Fruit fly (Drosophila melanogaster) whole organism, prepupa: ENCODE measurements around the gene tal-AA.

Experiments used
- CG10631 ChIP-seq: fragments of 200-800 bp; sonication (Bioruptor generic); optimal IDR thresholded peaks from 2 replicates; lab custom pipeline; 2016; ENCODE audit warnings: missing biosample characterization, missing genetic modification characterization
- CG11294 ChIP-seq: fragments of 200-800 bp; sonication (Bioruptor generic); IDR thresholded peaks from 2 replicates; pipeline ENCODE4 v1.3.6; 2022; ENCODE audit warnings: missing biosample characterization, missing genetic modification characterization
- CG11762 ChIP-seq: fragments of 200-800 bp; sonication (Bioruptor generic); optimal IDR thresholded peaks from 3 replicates; lab custom pipeline; 2016; ENCODE audit warnings: missing biosample characterization, missing genetic modification characterization; ENCODE audit not compliant: insufficient read depth
- CG11902 ChIP-seq: fragments of 200-800 bp; sonication (Bioruptor generic); optimal IDR thresholded peaks from 3 replicates; lab custom pipeline; 2016; ENCODE audit warnings: missing biosample characterization, missing genetic modification characterization
- CG15336 ChIP-seq: fragments of 200-800 bp; sonication (Bioruptor generic); IDR thresholded peaks from 2 replicates; pipeline ENCODE4 v1.3.6; 2022; ENCODE audit warnings: missing biosample characterization, missing genetic modification characterization
- CG1621 ChIP-seq: fragments of 200-800 bp; sonication (Bioruptor generic); optimal IDR thresholded peaks from 3 replicates; lab custom pipeline; 2018; ENCODE audit warnings: missing biosample characterization, mild to moderate bottlenecking, missing genetic modification characterization
- CG16779 ChIP-seq: fragments of 200-800 bp; sonication (Bioruptor generic); optimal IDR thresholded peaks from 3 replicates; lab custom pipeline; 2017; ENCODE audit warnings: missing biosample characterization, mild to moderate bottlenecking, missing genetic modification characterization
- CG3032 ChIP-seq: fragments of 200-800 bp; optimal IDR thresholded peaks from 2 replicates; lab custom pipeline; 2019; ENCODE audit warnings: missing biosample characterization, mild to moderate bottlenecking, missing genetic modification characterization, moderate library complexity
- CG32006 ChIP-seq: fragments of 200-800 bp; sonication (Bioruptor generic); optimal IDR thresholded peaks from 3 replicates; lab custom pipeline; 2017; ENCODE audit warnings: missing biosample characterization, mild to moderate bottlenecking, missing genetic modification characterization
- CG34406 ChIP-seq: fragments of 200-800 bp; sonication (Bioruptor generic); optimal IDR thresholded peaks from 3 replicates; lab custom pipeline; 2016; ENCODE audit warnings: missing biosample characterization, missing genetic modification characterization
- CG3919 ChIP-seq: fragments of 200-800 bp; sonication (Bioruptor generic); optimal IDR thresholded peaks from 3 replicates; lab custom pipeline; 2016; ENCODE audit warnings: missing biosample characterization, missing genetic modification characterization
- CG4318 ChIP-seq: fragments of 200-800 bp; sonication (Bioruptor generic); optimal IDR thresholded peaks from 3 replicates; lab custom pipeline; 2017; ENCODE audit warnings: missing biosample characterization, mild to moderate bottlenecking, missing genetic modification characterization
- CG6163 ChIP-seq: fragments of 200-800 bp; sonication (Bioruptor generic); IDR thresholded peaks from 3 replicates; pipeline ENCODE4 v1.3.6; 2022; ENCODE audit warnings: missing biosample characterization, missing genetic modification characterization
- CG6276 ChIP-seq: fragments of 200-800 bp; sonication (Bioruptor generic); optimal IDR thresholded peaks from 2 replicates; lab custom pipeline; 2017; ENCODE audit warnings: missing biosample characterization, mild to moderate bottlenecking, missing genetic modification characterization
- CG6792 ChIP-seq: fragments of 200-800 bp; sonication (Bioruptor generic); optimal IDR thresholded peaks from 3 replicates; lab custom pipeline; 2016; ENCODE audit warnings: missing biosample characterization, missing genetic modification characterization
- CG6808 ChIP-seq: fragments of 200-800 bp; sonication (Bioruptor generic); optimal IDR thresholded peaks from 3 replicates; lab custom pipeline; 2017; ENCODE audit warnings: missing biosample characterization, missing genetic modification characterization, mild to moderate bottlenecking, moderate library complexity, missing genetic modification reagents
- CG6854 ChIP-seq: fragments of 200-800 bp; sonication (Bioruptor generic); optimal IDR thresholded peaks from 2 replicates; lab custom pipeline; 2017; ENCODE audit warnings: missing biosample characterization, mild to moderate bottlenecking, missing genetic modification characterization
- CG7368 ChIP-seq: fragments of 200-800 bp; sonication (Bioruptor generic); optimal IDR thresholded peaks from 3 replicates; lab custom pipeline; 2016; ENCODE audit warnings: missing biosample characterization, missing genetic modification characterization
- CG8119 ChIP-seq: fragments of 200-800 bp; sonication (Bioruptor generic); IDR thresholded peaks from 3 replicates; pipeline ENCODE4 v1.3.6; 2022; ENCODE audit warnings: missing biosample characterization, missing genetic modification characterization
- CG8319 ChIP-seq: fragments of 200-800 bp; sonication (Bioruptor generic); optimal IDR thresholded peaks from 3 replicates; lab custom pipeline; 2016; ENCODE audit warnings: missing biosample characterization, missing genetic modification characterization
- CG8632 ChIP-seq: fragments of 200-800 bp; sonication (Bioruptor generic); optimal IDR thresholded peaks from 3 replicates; lab custom pipeline; 2016; ENCODE audit warnings: missing biosample characterization, missing genetic modification characterization
- Eip75B ChIP-seq: fragments of 200-800 bp; sonication (Bioruptor generic); optimal IDR thresholded peaks from 3 replicates; lab custom pipeline; 2016; ENCODE audit warnings: missing biosample characterization, missing genetic modification characterization
- Eip78C ChIP-seq: fragments of 200-800 bp; sonication (Bioruptor generic); peaks from one replicate; lab custom pipeline; 2016; ENCODE audit warnings: missing biosample characterization, missing genetic modification characterization
- Eip93F ChIP-seq: fragments of 200-800 bp; sonication (Bioruptor generic); optimal IDR thresholded peaks from 2 replicates; lab custom pipeline; 2016; ENCODE audit warnings: missing biosample characterization, mild to moderate bottlenecking, missing genetic modification characterization
- Ets21C ChIP-seq: fragments of 200-800 bp; sonication (Bioruptor generic); optimal IDR thresholded peaks from 3 replicates; lab custom pipeline; 2016; ENCODE audit warnings: missing biosample characterization, missing genetic modification characterization
- Hr38 ChIP-seq: sonication (Bioruptor generic); optimal IDR thresholded peaks from 2 replicates; lab custom pipeline; 2016; ENCODE audit warnings: missing biosample characterization, missing genetic modification characterization
- Hr39 ChIP-seq: fragments of 200-800 bp; sonication (Bioruptor generic); optimal IDR thresholded peaks from 2 replicates; lab custom pipeline; 2016; ENCODE audit warnings: missing biosample characterization, missing genetic modification characterization
- Lpt ChIP-seq: fragments of 200-800 bp; sonication (Bioruptor generic); optimal IDR thresholded peaks from 3 replicates; lab custom pipeline; 2016; ENCODE audit warnings: missing biosample characterization, missing genetic modification characterization
- OdsH ChIP-seq: fragments of 200-800 bp; sonication (Bioruptor generic); optimal IDR thresholded peaks from 3 replicates; lab custom pipeline; 2016; ENCODE audit warnings: missing biosample characterization, missing genetic modification characterization
- Smox ChIP-seq: fragments of 200-800 bp; sonication (Bioruptor generic); optimal IDR thresholded peaks from 3 replicates; lab custom pipeline; 2016; ENCODE audit warnings: missing biosample characterization, missing genetic modification characterization
- Sox102F ChIP-seq: fragments of 200-800 bp; sonication (Bioruptor generic); optimal IDR thresholded peaks from 2 replicates; lab custom pipeline; 2016; ENCODE audit warnings: missing biosample characterization, mild to moderate bottlenecking, missing genetic modification characterization
- Sox14 ChIP-seq: fragments of 200-800 bp; sonication (Bioruptor generic); optimal IDR thresholded peaks from 3 replicates; lab custom pipeline; 2016; ENCODE audit warnings: missing biosample characterization, missing genetic modification characterization
- Sox15 ChIP-seq: fragments of 200-800 bp; sonication (Bioruptor generic); optimal IDR thresholded peaks from 3 replicates; lab custom pipeline; 2016; ENCODE audit warnings: missing biosample characterization, missing genetic modification characterization
- achi ChIP-seq: fragments of 200-800 bp; sonication (Bioruptor generic); optimal IDR thresholded peaks from 3 replicates; lab custom pipeline; 2016; ENCODE audit warnings: missing biosample characterization, missing genetic modification characterization
- acj6 ChIP-seq: fragments of 200-800 bp; sonication (Bioruptor generic); optimal IDR thresholded peaks from 3 replicates; lab custom pipeline; 2016; ENCODE audit warnings: missing biosample characterization, missing genetic modification characterization
- cyc ChIP-seq: fragments of 200-800 bp; sonication (Bioruptor generic); optimal IDR thresholded peaks from 3 replicates; lab custom pipeline; 2016; ENCODE audit warnings: missing biosample characterization, missing genetic modification characterization
- dac ChIP-seq: fragments of 200-800 bp; sonication (Bioruptor generic); optimal IDR thresholded peaks from 2 replicates; lab custom pipeline; 2017; ENCODE audit warnings: missing biosample characterization, mild to moderate bottlenecking, missing genetic modification characterization
- eg ChIP-seq: fragments of 200-800 bp; sonication (Bioruptor generic); IDR thresholded peaks from 3 replicates; pipeline ENCODE4 v1.3.6; 2022; ENCODE audit warnings: missing biosample characterization, missing genetic modification characterization
- esn ChIP-seq: fragments of 200-800 bp; sonication (Bioruptor generic); optimal IDR thresholded peaks from 2 replicates; lab custom pipeline; 2016; ENCODE audit warnings: missing biosample characterization, mild to moderate bottlenecking, missing genetic modification characterization, moderate library complexity
- fd59A ChIP-seq: fragments of 200-800 bp; sonication (Bioruptor generic); optimal IDR thresholded peaks from 2 replicates; lab custom pipeline; 2017; ENCODE audit warnings: missing biosample characterization, mild to moderate bottlenecking, missing genetic modification characterization, missing genetic modification reagents
- fd85E ChIP-seq: fragments of 200-800 bp; sonication (Bioruptor generic); optimal IDR thresholded peaks from 3 replicates; lab custom pipeline; 2016; ENCODE audit warnings: missing biosample characterization, missing genetic modification characterization
- fkh ChIP-seq: fragments of 200-800 bp; sonication (Bioruptor generic); optimal IDR thresholded peaks from 3 replicates; lab custom pipeline; 2017; ENCODE audit warnings: missing biosample characterization, mild to moderate bottlenecking, missing genetic modification characterization, moderate library complexity
- lz ChIP-seq: fragments of 200-800 bp; sonication (Bioruptor generic); optimal IDR thresholded peaks from 3 replicates; lab custom pipeline; 2016; ENCODE audit warnings: missing biosample characterization, missing genetic modification characterization
- net ChIP-seq: fragments of 200-800 bp; sonication (Bioruptor generic); optimal IDR thresholded peaks from 3 replicates; lab custom pipeline; 2016; ENCODE audit warnings: missing biosample characterization, missing genetic modification characterization
- pdm3 ChIP-seq: fragments of 200-800 bp; sonication (Bioruptor generic); optimal IDR thresholded peaks from 3 replicates; lab custom pipeline; 2016; ENCODE audit warnings: missing biosample characterization, missing genetic modification characterization
- salr ChIP-seq, 2 experiments: fragments of 200-800 bp; sonication (Bioruptor generic); optimal IDR thresholded peaks; 3 replicates each; lab custom pipeline; 2016 to 2018; ENCODE audit warnings: missing biosample characterization in 2 of 2, missing genetic modification characterization in 2 of 2, mild to moderate bottlenecking in 1 of 2
- spab ChIP-seq: fragments of 200-800 bp; sonication (Bioruptor generic); optimal IDR thresholded peaks from 2 replicates; lab custom pipeline; 2017; ENCODE audit warnings: missing biosample characterization, mild to moderate bottlenecking, missing genetic modification characterization, missing genetic modification reagents
- ss ChIP-seq, 2 experiments: fragments of 200-800 bp; sonication (Bioruptor generic); optimal IDR thresholded peaks; 2 replicates in 1 of 2; 3 replicates in 1 of 2; lab custom pipeline; 2017 to 2018; ENCODE audit warnings: mild to moderate bottlenecking in 2 of 2, missing biosample characterization in 2 of 2, missing genetic modification characterization in 2 of 2, moderate library complexity in 1 of 2
- svp ChIP-seq: fragments of 200-800 bp; sonication (Bioruptor generic); peaks from one replicate; lab custom pipeline; 2016; ENCODE audit warnings: missing biosample characterization, missing genetic modification characterization
- vri ChIP-seq: fragments of 200-800 bp; sonication (Bioruptor generic); optimal IDR thresholded peaks from 3 replicates; lab custom pipeline; 2016; ENCODE audit warnings: missing biosample characterization, mild to moderate bottlenecking, missing genetic modification characterization

The tal-AA gene

DNA sequence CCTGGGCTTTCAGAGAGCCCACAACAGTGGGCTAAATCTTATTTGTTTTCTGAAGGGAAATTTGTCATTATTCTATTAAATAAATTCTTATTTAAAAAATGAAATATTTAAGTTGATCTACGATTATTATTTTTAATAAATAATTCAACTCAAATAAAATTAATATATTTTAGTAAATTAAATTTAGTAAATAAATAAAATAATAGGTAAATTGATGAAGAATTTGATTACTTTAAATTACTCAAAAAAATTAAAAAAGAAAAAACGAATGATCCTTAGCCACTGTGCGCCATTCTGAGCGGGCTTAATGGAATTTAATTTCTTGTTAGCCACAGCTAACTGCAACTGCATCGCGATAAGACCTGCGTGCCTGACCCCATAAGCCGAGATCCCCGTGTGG, 35.4 kb downstream of the tal-AA start (continued):
- peak; percentile 57 for TF ChIP-seq CG32006 (GFP tag; lab: Kevin White, UChicago)
- TF ChIP-seq OdsH (GFP tag; lab: Kevin White, UChicago) = peak; percentile 43
- TF ChIP-seq salr (GFP tag; optimal IDR thresholded peaks at IDR 0.05; lab: Kevin White, UChicago) = no peak
- TF ChIP-seq CG16779 (tag; lab: Kevin White, UChicago) = no peak
- TF ChIP-seq esn (GFP tag; lab: Kevin White, UChicago) = no peak
- TF ChIP-seq Lpt (GFP tag; lab: Kevin White, UChicago) = no peak
- no peak for TF ChIP-seq cyc (GFP tag; lab: Kevin White, UChicago)
- no peak for TF ChIP-seq Sox15
- TF ChIP-seq CG3919 (GFP tag; lab: Kevin White, UChicago) = peak; percentile 22
- no peak for TF ChIP-seq CG11902
- TF ChIP-seq CG1621 (tag; lab: Kevin White, UChicago) = no peak
- TF ChIP-seq CG6163 = no peak
- TF ChIP-seq pdm3 (GFP tag; lab: Kevin White, UChicago) = no peak
- TF ChIP-seq Ets21C = no peak
- TF ChIP-seq Sox14 (GFP tag; lab: Kevin White, UChicago) = no peak
- TF ChIP-seq fkh = no peak
- TF ChIP-seq CG6808 (GFP tag; lab: Kevin White, UChicago) = peak; percentile 27
- no peak for TF ChIP-seq Smox

DNA sequence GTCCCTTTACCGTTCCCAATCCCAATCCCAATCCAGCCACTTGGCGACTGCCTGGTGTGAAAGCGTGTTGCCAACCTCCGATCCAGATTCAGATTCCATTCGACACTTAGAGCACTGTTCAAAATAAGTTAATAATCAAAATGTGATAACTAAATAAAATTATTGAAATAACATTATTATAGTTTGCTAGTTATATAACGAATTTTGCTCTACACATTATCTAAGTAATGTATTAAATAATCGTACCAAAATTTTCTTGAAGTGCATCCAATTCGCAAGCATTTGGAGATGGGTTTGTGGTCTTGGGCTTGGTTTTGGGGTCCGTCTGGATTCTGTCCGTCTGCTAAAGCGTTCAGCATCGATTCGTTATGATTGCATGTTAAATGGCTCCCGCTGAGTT, 36.4 kb downstream of the tal-AA start:
- TF ChIP-seq CG8319 (GFP tag; lab: Kevin White, UChicago) = peak; percentile 32
- TF ChIP-seq vri = peak; percentile 74
- TF ChIP-seq net = peak; percentile 69
- no peak for TF ChIP-seq fkh
- peak; percentile 29 for TF ChIP-seq Sox15
- peak; percentile 62 for TF ChIP-seq Hr39
- TF ChIP-seq fd85E = no peak
- TF ChIP-seq spab = peak; percentile 62
- peak; percentile 81 for TF ChIP-seq Eip93F (GFP tag; lab: Kevin White, UChicago)
- peak; percentile 72 for TF ChIP-seq achi
- TF ChIP-seq CG10631 (GFP tag; lab: Kevin White, UChicago) = peak; percentile 81
- peak; percentile 83 for TF ChIP-seq Sox102F
- peak; percentile 46 for TF ChIP-seq CG6854 (GFP tag; lab: Kevin White, UChicago)
- TF ChIP-seq CG6808 (GFP tag; lab: Kevin White, UChicago) = peak; percentile 61
- 0 out of 3 replicates have a peak, but pooled peaks have one; percentile 30 for TF ChIP-seq CG8119 (GFP tag; lab: Robert Waterston, UW)
- peak; percentile 69 for TF ChIP-seq CG6163
- peak; percentile 73 for TF ChIP-seq CG8632
- TF ChIP-seq lz (GFP tag; lab: Kevin White, UChicago) = peak; percentile 72
- TF ChIP-seq Hr38 (GFP tag; lab: Kevin White, UChicago) = no peak
- TF ChIP-seq CG3032 = peak; percentile 76
- peak; percentile 74 for TF ChIP-seq CG6792 (GFP tag; lab: Kevin White, UChicago)
- peak; percentile 37; the same call in 1 of the 2 replicates for TF ChIP-seq CG15336 (GFP tag; lab: Robert Waterston, UW)
- TF ChIP-seq CG7368 (GFP tag; lab: Kevin White, UChicago) = peak; percentile 30
- TF ChIP-seq eg (GFP tag; lab: Robert Waterston, UW) = no peak
- TF ChIP-seq CG6276 (GFP tag; lab: Kevin White, UChicago) = no peak
- TF ChIP-seq Eip75B = peak; percentile 71
- TF ChIP-seq pdm3 (GFP tag; lab: Kevin White, UChicago) = peak; percentile 62
- peak; percentile 88 for TF ChIP-seq svp
- TF ChIP-seq CG11294 (GFP tag; lab: Robert Waterston, UW) = no peak
- TF ChIP-seq Ets21C = peak; percentile 29
- TF ChIP-seq acj6 (GFP tag; lab: Kevin White, UChicago) = peak; percentile 76
- TF ChIP-seq OdsH (GFP tag; lab: Kevin White, UChicago) = peak; percentile 70
- peak; percentile 30 to 56 for TF ChIP-seq ss (GFP tag; optimal IDR thresholded peaks at IDR 0.05; lab: Kevin White, UChicago)
- TF ChIP-seq Eip78C (GFP tag; lab: Kevin White, UChicago) = peak; percentile 88
- peak; percentile 61 for TF ChIP-seq fd59A
- no peak for TF ChIP-seq CG4318 (GFP tag; lab: Kevin White, UChicago)
- TF ChIP-seq CG34406 = peak; percentile 70
- peak; percentile 62 for TF ChIP-seq CG11762 (GFP tag; lab: Kevin White, UChicago)
- TF ChIP-seq CG32006 (GFP tag; lab: Kevin White, UChicago) = peak; percentile 32
- no peak for TF ChIP-seq dac
